Worm (Caenorhabditis elegans): Measurements from ENCODE around the gene cyn-11.

- TF ChIP-seq nhr-12 (tag; optimal IDR thresholded peaks at IDR 0.05): no peak
- TF ChIP-seq unc-39 (tag; optimal IDR thresholded peaks at IDR 0.05): no peak
- no peak for TF ChIP-seq lsy-2 (tag; optimal IDR thresholded peaks at IDR 0.05)
- no peak for TF ChIP-seq ces-1 (GFP tag; optimal IDR thresholded peaks at IDR 0.05)
- no peak for TF ChIP-seq elt-3 (tag; optimal IDR thresholded peaks at IDR 0.05)
- no peak for TF ChIP-seq blmp-1 (tag; optimal IDR thresholded peaks at IDR 0.05)
- no peak for TF ChIP-seq M03D4.4 (tag; optimal IDR thresholded peaks at IDR 0.05)
- no peak for TF ChIP-seq snpc-4 (tag; optimal IDR thresholded peaks at IDR 0.05)
- TF ChIP-seq sptf-1 (tag; optimal IDR thresholded peaks at IDR 0.05): no peak
- TF ChIP-seq bed-3 (GFP tag; optimal IDR thresholded peaks at IDR 0.05): no peak
Observed at ce11 chrII:8707024-8707423, 9.1 kb downstream of the cyn-11 start, which contains the start of gene cup-16.
